Fruit fly (Drosophila melanogaster): ENCODE data around the gene GstD9.

Gene GstD9

DNA sequence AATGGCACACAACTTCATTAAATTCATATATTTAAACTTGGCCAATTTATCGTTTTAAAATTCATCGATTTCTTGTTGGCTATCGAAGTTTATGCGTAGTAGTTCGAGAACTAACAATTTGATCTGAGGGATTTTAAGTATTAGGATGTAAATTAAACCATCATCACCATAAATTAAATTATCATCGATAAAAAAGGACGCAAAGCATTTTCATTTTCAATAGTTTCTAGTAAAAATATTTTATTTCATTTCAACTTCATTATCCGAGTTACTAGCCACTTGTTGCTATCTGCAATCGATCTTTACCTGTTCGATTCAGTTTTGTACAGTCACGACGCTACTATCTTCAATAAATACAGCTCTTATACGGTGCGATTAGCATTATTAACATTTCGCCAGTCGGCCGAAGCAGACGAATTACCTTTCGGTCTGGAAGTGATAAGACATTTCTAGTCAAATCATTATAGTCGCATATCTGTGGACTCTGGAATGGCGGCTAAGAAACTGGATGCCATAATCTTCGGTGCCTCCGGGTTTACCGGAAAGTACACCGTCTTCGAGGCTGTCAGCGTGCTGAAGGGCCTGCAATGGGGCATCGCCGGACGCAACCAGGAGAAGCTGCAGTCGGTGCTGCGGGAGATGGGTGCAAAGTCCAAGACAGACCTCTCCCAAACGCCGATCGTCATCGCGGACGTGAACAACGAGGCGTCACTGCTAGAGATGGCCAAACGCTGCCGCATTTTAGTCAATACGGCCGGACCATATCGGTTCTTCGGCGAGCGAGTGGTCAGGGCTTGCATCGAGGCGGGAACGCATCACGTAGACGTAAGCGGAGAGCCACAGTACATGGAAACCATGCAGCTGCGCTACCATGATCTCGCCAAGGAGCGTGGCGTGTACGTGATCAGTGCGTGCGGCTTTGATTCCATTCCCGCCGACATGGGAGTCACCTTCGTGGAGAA is 39.2 kb upstream of the GstD9 start, which contains the start of gene CG5167 (continued):
- peak; percentile 22 for TF ChIP-seq nmo (GFP tag; optimal IDR thresholded peaks at IDR 0.05)
- TF ChIP-seq CG12104 (GFP tag; optimal IDR thresholded peaks at IDR 0.05): peak; percentile 36
- peak; percentile 58 for TF ChIP-seq trem (tag; optimal IDR thresholded peaks at IDR 0.05)
- TF ChIP-seq CG33557 (GFP tag; optimal IDR thresholded peaks at IDR 0.05): peak; percentile 19
- TF ChIP-seq Dref (GFP tag; IDR thresholded peaks at IDR 0.05): peak; percentile 49
- TF ChIP-seq E2f2 (GFP tag; IDR thresholded peaks at IDR 0.05): peak; percentile 50; the same call in 1 of the 2 replicates
- no peak for TF ChIP-seq CG10321 (GFP tag; IDR thresholded peaks at IDR 0.05)
- TF ChIP-seq Tbp (GFP tag; optimal IDR thresholded peaks at IDR 0.05): no peak
- peak; percentile 60 for TF ChIP-seq stwl (tag; optimal IDR thresholded peaks at IDR 0.05)
- peak; percentile 51 for TF ChIP-seq CG15514 (GFP tag; optimal IDR thresholded peaks at IDR 0.05)
- no peak for TF ChIP-seq hkb (optimal IDR thresholded peaks at IDR 0.05)
- peak; percentile 59 for TF ChIP-seq hkb (GFP tag; IDR thresholded peaks at IDR 0.05)
- peak; percentile 70 for TF ChIP-seq unpg (GFP tag; optimal IDR thresholded peaks at IDR 0.05)
- TF ChIP-seq Doc3 (GFP tag; IDR thresholded peaks at IDR 0.05; ENCODE audit: partially characterized antibody): peak; percentile 53; the same call in 1 of the 3 replicates
- TF ChIP-seq CG4424 (GFP tag; optimal IDR thresholded peaks at IDR 0.05): peak; percentile 11
- TF ChIP-seq CG9817 (tag; optimal IDR thresholded peaks at IDR 0.05): no peak

dm6 chr3R:12405928-12406234 is 38.5 kb upstream of the GstD9 start, which contains the start of gene Cyp9f2:
Gene Cyp9f2, minus strand, starts transcription at chr3R:12406028.
- 0 out of 2 replicates have a peak, but pooled peaks have one; percentile 8 for TF ChIP-seq bbx (GFP tag; IDR thresholded peaks at IDR 0.05; ENCODE audit: partially characterized antibody)
- TF ChIP-seq mam (GFP tag; optimal IDR thresholded peaks at IDR 0.05): no peak
- TF ChIP-seq CG31224 (GFP tag; IDR thresholded peaks at IDR 0.05): no peak

DNA sequence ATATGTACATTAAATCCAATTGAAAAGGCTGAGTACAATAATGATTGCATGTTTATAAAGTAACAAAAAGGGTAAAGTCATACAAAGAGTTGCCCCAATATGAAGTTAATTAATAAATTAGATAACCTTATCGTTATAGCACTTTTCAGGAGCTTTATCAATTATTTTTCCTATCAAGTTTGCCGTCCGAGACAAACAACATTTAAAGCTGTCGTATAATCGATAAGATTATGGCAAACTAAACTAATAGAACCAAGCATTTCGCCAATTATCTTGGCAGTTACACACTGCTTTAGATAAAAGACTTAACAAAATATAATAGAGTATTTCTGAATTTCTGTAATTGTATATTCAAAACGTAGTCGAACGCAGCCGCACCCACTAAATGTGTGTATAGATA is 37.8 kb upstream of the GstD9 start:
- TF ChIP-seq exex (tag; optimal IDR thresholded peaks at IDR 0.05) (peak; percentile 92), sens (GFP tag) (peak; percentile 49), salm (tag; optimal IDR thresholded peaks at IDR 0.05) (peak; percentile 2), D19A (tag; optimal IDR thresholded peaks at IDR 0.05) (peak; percentile 3), Mad (GFP tag; optimal IDR thresholded peaks at IDR 0.05) (no peak), esg (GFP tag; conservative IDR thresholded peaks at IDR 0.05) (no peak), CG34376 (GFP tag; optimal IDR thresholded peaks at IDR 0.05) (peak; percentile 54), Vsx1 (GFP tag; optimal IDR thresholded peaks at IDR 0.05) (peak; percentile 48), mirr (GFP tag; optimal IDR thresholded peaks at IDR 0.05) (peak; percentile 91)

dm6 chr3R:12402935-12403334 is 35.6 kb upstream of the GstD9 start:
- peak; percentile 99 for TF ChIP-seq Xrp1 (GFP tag; IDR thresholded peaks at IDR 0.05)
- peak; percentile 84 for TF ChIP-seq CG11093 (GFP tag; IDR thresholded peaks at IDR 0.05)
- peak; percentile 99 for TF ChIP-seq CG10979 (tag; optimal IDR thresholded peaks at IDR 0.05)
- TF ChIP-seq sob (GFP tag; IDR thresholded peaks at IDR 0.05): peak; percentile 97
- peak; percentile 98 for TF ChIP-seq CG12299 (tag; optimal IDR thresholded peaks at IDR 0.05)
- TF ChIP-seq ranshi (GFP tag; IDR thresholded peaks at IDR 0.05): peak; percentile 96
- TF ChIP-seq sens (GFP tag): peak; percentile 99
- TF ChIP-seq Poxn (GFP tag; IDR thresholded peaks at IDR 0.05): peak; percentile 54
- TF ChIP-seq Atf6 (GFP tag; IDR thresholded peaks at IDR 0.05): peak; percentile 96
- TF ChIP-seq Trl (optimal IDR thresholded peaks at IDR 0.05): no peak
- TF ChIP-seq Trl (GFP tag; optimal IDR thresholded peaks at IDR 0.05): peak; percentile 95
- peak; percentile 81 for TF ChIP-seq Elba2 (GFP tag; optimal IDR thresholded peaks at IDR 0.05)
- peak; percentile 98 for TF ChIP-seq CG1233 (GFP tag; optimal IDR thresholded peaks at IDR 0.05)
- TF ChIP-seq mld (GFP tag; IDR thresholded peaks at IDR 0.05; ENCODE audit: partially characterized antibody): no peak
- peak; percentile 93 for TF ChIP-seq ttk (GFP tag; IDR thresholded peaks at IDR 0.05)
- TF ChIP-seq Sox102F (GFP tag; optimal IDR thresholded peaks at IDR 0.05): peak; percentile 98
- peak; percentile 98 for TF ChIP-seq B-H2 (GFP tag; optimal IDR thresholded peaks at IDR 0.05)
- TF ChIP-seq stwl (tag; optimal IDR thresholded peaks at IDR 0.05): peak; percentile 99
- peak; percentile 98 for TF ChIP-seq btn (GFP tag; optimal IDR thresholded peaks at IDR 0.05)
- peak; percentile 74 for TF ChIP-seq Sry-β (GFP tag; optimal IDR thresholded peaks at IDR 0.05)
